Worm (Caenorhabditis elegans) whole organism, L4/young adult: Measurements from ENCODE around the gene ZK757.10.

Experiments
- dao-5 ChIP-seq: sonication (generic microtip); optimal IDR thresholded peaks from 2 replicates; lab custom pipeline; 2016; ENCODE audit warnings: missing genotype, missing genetic modification characterization, moderate library complexity, missing compliant biosample characterization
- him-1 ChIP-seq: sonication (generic microtip); optimal IDR thresholded peaks from 2 replicates; lab custom pipeline; 2016; ENCODE audit warnings: missing genotype, missing genetic modification reagents, missing genetic modification characterization, missing compliant biosample characterization

- TF ChIP-seq dao-5 (tag; lab: Kevin White, UChicago) (no peak), him-1 (tag; lab: Kevin White, UChicago) (no peak)
Observed at ce11 chrIII:9910608-9911479, 33.8 kb downstream of the ZK757.10 start, which contains the start of the genes cyld-1 and F40F12.9.
